Worm (Caenorhabditis elegans) whole organism, L1 larva: ENCODE results near the gene cyp-25A3.

Source experiments
- C16A3.4 ChIP-seq: fragments of 150-350 bp; optimal IDR thresholded peaks from 2 replicates; lab custom pipeline; 2014; ENCODE audit warnings: missing biosample characterization, missing genetic modification characterization
- C34B4.2 ChIP-seq: sonication (generic microtip); optimal IDR thresholded peaks from 2 replicates; lab custom pipeline; 2017; ENCODE audit warnings: mild to moderate bottlenecking, missing genetic modification characterization, missing compliant biosample characterization
- Y116A8C.19 ChIP-seq: sonication (generic microtip); optimal IDR thresholded peaks from 2 replicates; lab custom pipeline; 2016; ENCODE audit warnings: missing compliant biosample characterization, missing genetic modification characterization, borderline replicate concordance
- aha-1 ChIP-seq: fragments of 150-350 bp; optimal IDR thresholded peaks from 2 replicates; lab custom pipeline; 2014; ENCODE audit warnings: missing biosample characterization, missing genetic modification characterization
- ama-1 ChIP-seq: fragments of 150-350 bp; optimal IDR thresholded peaks from 2 replicates; lab custom pipeline; 2014
- ceh-63 ChIP-seq: fragments of 200-800 bp; sonication (Bioruptor generic); optimal IDR thresholded peaks from 2 replicates; lab custom pipeline; 2018; ENCODE audit warnings: mild to moderate bottlenecking, missing genetic modification characterization, missing compliant biosample characterization
- ceh-88 ChIP-seq: fragments of 200-800 bp; sonication (Bioruptor generic); IDR thresholded peaks from 2 replicates; pipeline ENCODE4 v1.3.6; 2022; ENCODE audit warnings: missing genetic modification characterization, missing compliant biosample characterization
- ceh-90 ChIP-seq: sonication (generic microtip); optimal IDR thresholded peaks from 2 replicates; lab custom pipeline; 2016; ENCODE audit warnings: missing genetic modification characterization, missing compliant biosample characterization
- ces-1 ChIP-seq: fragments of 150-350 bp; optimal IDR thresholded peaks from 2 replicates; lab custom pipeline; 2014; ENCODE audit warnings: missing biosample characterization, missing genetic modification reagents, missing genetic modification characterization
- egl-13 ChIP-seq: sonication (generic microtip); optimal IDR thresholded peaks from 2 replicates; lab custom pipeline; 2016; ENCODE audit warnings: missing genotype, missing genetic modification reagents, missing genetic modification characterization, missing compliant biosample characterization
- egl-27 ChIP-seq, 2 experiments: fragments of 150-350 bp in 1 of 2; sonication (generic microtip); optimal IDR thresholded peaks; 3 replicates each; lab custom pipeline; 2017 to 2018; ENCODE audit warnings: missing biosample characterization in 2 of 2, missing genetic modification characterization in 2 of 2, missing genetic modification reagents in 2 of 2
- elt-2 ChIP-seq: sonication (generic microtip); optimal IDR thresholded peaks from 2 replicates; lab custom pipeline; 2016; ENCODE audit warnings: missing genetic modification characterization, mild to moderate bottlenecking, inconsistent platforms, missing compliant biosample characterization, missing genetic modification reagents
- ets-5 ChIP-seq: fragments of 200-800 bp; sonication (Bioruptor generic); IDR thresholded peaks from 2 replicates; pipeline ENCODE4 v1.3.6; 2022; ENCODE audit warnings: missing genetic modification characterization, missing compliant biosample characterization
- fkh-8 ChIP-seq: sonication (generic microtip); optimal IDR thresholded peaks from 2 replicates; lab custom pipeline; 2016; ENCODE audit warnings: mild to moderate bottlenecking, missing genetic modification characterization, missing compliant biosample characterization
- grh-1 ChIP-seq: fragments of 200-800 bp; sonication (Bioruptor generic); IDR thresholded peaks from 2 replicates; pipeline ENCODE4 v1.3.6; 2022; ENCODE audit warnings: missing genetic modification reagents, missing genetic modification characterization, missing compliant biosample characterization
- hlh-17 ChIP-seq: fragments of 200-800 bp; sonication (Bioruptor generic); optimal IDR thresholded peaks from 2 replicates; lab custom pipeline; 2018; ENCODE audit warnings: missing genetic modification characterization, mild to moderate bottlenecking, missing compliant biosample characterization, moderate library complexity, borderline replicate concordance
- irx-1 ChIP-seq: sonication (generic microtip); optimal IDR thresholded peaks from 2 replicates; lab custom pipeline; 2016; ENCODE audit warnings: missing genetic modification characterization, missing compliant biosample characterization
- jun-1 ChIP-seq: fragments of 150-350 bp; optimal IDR thresholded peaks from 2 replicates; lab custom pipeline; 2014; ENCODE audit warnings: missing biosample characterization, missing genetic modification reagents, missing genetic modification characterization
- lin-13 ChIP-seq: fragments of 150-350 bp; optimal IDR thresholded peaks from 2 replicates; lab custom pipeline; 2014; ENCODE audit warnings: missing biosample characterization, missing genetic modification reagents, missing genetic modification characterization
- lin-14 ChIP-seq: fragments of 200-800 bp; sonication (Bioruptor generic); optimal IDR thresholded peaks from 2 replicates; lab custom pipeline; 2018; ENCODE audit warnings: mild to moderate bottlenecking, missing genetic modification characterization, moderate library complexity, missing compliant biosample characterization
- lin-15B ChIP-seq: fragments of 150-350 bp; sonication (generic microtip); optimal IDR thresholded peaks from 3 replicates; lab custom pipeline; 2014; ENCODE audit warnings: missing biosample characterization, missing genetic modification characterization
- lin-35 ChIP-seq, 2 experiments: fragments of 150-350 bp; optimal IDR thresholded peaks; 2 replicates each; lab custom pipeline; 2014; ENCODE audit warnings: missing biosample characterization in 2 of 2, missing genetic modification characterization in 2 of 2, missing genetic modification reagents in 2 of 2
- lin-39 ChIP-seq: fragments of 150-350 bp; optimal IDR thresholded peaks from 2 replicates; lab custom pipeline; 2014; ENCODE audit warnings: missing biosample characterization, missing genetic modification reagents, missing genetic modification characterization
- lir-3 ChIP-seq: sonication (generic microtip); optimal IDR thresholded peaks from 2 replicates; lab custom pipeline; 2016; ENCODE audit warnings: mild to moderate bottlenecking, missing genetic modification characterization, moderate library complexity, missing compliant biosample characterization; ENCODE audit not compliant: poor library complexity
- lsy-2 ChIP-seq, 2 experiments: fragments of 150-350 bp; optimal IDR thresholded peaks; 2 replicates each; lab custom pipeline; 2014; ENCODE audit warnings: missing biosample characterization in 2 of 2, missing genetic modification characterization in 2 of 2
- mab-9 ChIP-seq: fragments of 200-800 bp; sonication (Bioruptor generic); IDR thresholded peaks from 2 replicates; pipeline ENCODE4 v1.3.6; 2022; ENCODE audit warnings: missing genetic modification reagents, missing genetic modification characterization, missing compliant biosample characterization
- mdl-1 ChIP-seq, 2 experiments: fragments of 150-350 bp; optimal IDR thresholded peaks; 2 replicates each; lab custom pipeline; 2014 to 2017; ENCODE audit warnings: missing biosample characterization in 2 of 2, missing genetic modification characterization in 2 of 2, inconsistent platforms in 1 of 2
- mef-2 ChIP-seq: fragments of 150-350 bp; optimal IDR thresholded peaks from 2 replicates; lab custom pipeline; 2014; ENCODE audit warnings: missing biosample characterization, missing genetic modification characterization
- mep-1 ChIP-seq: fragments of 150-350 bp; optimal IDR thresholded peaks from 2 replicates; lab custom pipeline; 2014; ENCODE audit warnings: missing biosample characterization, missing genetic modification characterization
- nhr-19 ChIP-seq: fragments of 200-800 bp; sonication (Bioruptor generic); conservative IDR thresholded peaks from 2 replicates; pipeline ENCODE4 v1.3.6; 2022; ENCODE audit warnings: missing genetic modification characterization, missing compliant biosample characterization
- nhr-20 ChIP-seq: sonication (generic microtip); optimal IDR thresholded peaks from 2 replicates; lab custom pipeline; 2016; ENCODE audit warnings: mild to moderate bottlenecking, missing genetic modification characterization, missing compliant biosample characterization
- nhr-237 ChIP-seq: fragments of 150-350 bp; optimal IDR thresholded peaks from 2 replicates; lab custom pipeline; 2014; ENCODE audit warnings: missing biosample characterization, missing genetic modification characterization
- nhr-28 ChIP-seq: fragments of 150-350 bp; optimal IDR thresholded peaks from 2 replicates; lab custom pipeline; 2014; ENCODE audit warnings: missing biosample characterization, missing genetic modification characterization
- nhr-90 ChIP-seq: sonication (generic microtip); optimal IDR thresholded peaks from 2 replicates; lab custom pipeline; 2016; ENCODE audit warnings: mild to moderate bottlenecking, missing genetic modification characterization, missing compliant biosample characterization; ENCODE audit not compliant: poor library complexity
- pax-3 ChIP-seq: fragments of 200-800 bp; sonication (Bioruptor generic); optimal IDR thresholded peaks from 2 replicates; lab custom pipeline; 2018; ENCODE audit warnings: mild to moderate bottlenecking, missing genetic modification characterization, moderate library complexity, missing compliant biosample characterization
- pqm-1 ChIP-seq: sonication (generic microtip); optimal IDR thresholded peaks from 3 replicates; lab custom pipeline; 2017; ENCODE audit warnings: missing biosample characterization, missing genetic modification characterization
- rnt-1 ChIP-seq: sonication (generic microtip); optimal IDR thresholded peaks from 2 replicates; lab custom pipeline; 2016; ENCODE audit warnings: mild to moderate bottlenecking, missing genetic modification characterization, moderate library complexity, missing compliant biosample characterization
- snpc-4 ChIP-seq: fragments of 150-350 bp; optimal IDR thresholded peaks from 2 replicates; lab custom pipeline; 2014; ENCODE audit warnings: missing biosample characterization, missing genetic modification characterization
- sox-4 ChIP-seq: sonication (generic microtip); optimal IDR thresholded peaks from 2 replicates; lab custom pipeline; 2016; ENCODE audit warnings: missing genetic modification characterization, missing compliant biosample characterization
- sup-37 ChIP-seq: fragments of 200-800 bp; sonication (Bioruptor generic); optimal IDR thresholded peaks from 2 replicates; lab custom pipeline; 2018; ENCODE audit warnings: mild to moderate bottlenecking, missing genetic modification characterization, missing compliant biosample characterization
- tbx-2 ChIP-seq: sonication (generic microtip); optimal IDR thresholded peaks from 2 replicates; lab custom pipeline; 2016; ENCODE audit warnings: missing genetic modification characterization, missing compliant biosample characterization
- unc-130 ChIP-seq: fragments of 150-350 bp; optimal IDR thresholded peaks from 2 replicates; lab custom pipeline; 2017; ENCODE audit warnings: missing biosample characterization, missing genetic modification characterization, inconsistent platforms
- unc-30 ChIP-seq: sonication (generic microtip); optimal IDR thresholded peaks from 2 replicates; lab custom pipeline; 2017; ENCODE audit warnings: missing biosample characterization, missing genetic modification characterization
- unc-98 ChIP-seq: fragments of 200-800 bp; sonication (Bioruptor generic); IDR thresholded peaks from 2 replicates; pipeline ENCODE4 v1.3.6; 2022; ENCODE audit warnings: missing genetic modification characterization, missing compliant biosample characterization
- vab-15 ChIP-seq: sonication (generic microtip); optimal IDR thresholded peaks from 2 replicates; lab custom pipeline; 2017; ENCODE audit warnings: missing genotype, mild to moderate bottlenecking, missing genetic modification characterization, missing compliant biosample characterization
- zag-1 ChIP-seq: fragments of 150-350 bp; optimal IDR thresholded peaks from 2 replicates; lab custom pipeline; 2014; ENCODE audit warnings: missing biosample characterization, missing genetic modification characterization

cyp-25A3 gene

DNA sequence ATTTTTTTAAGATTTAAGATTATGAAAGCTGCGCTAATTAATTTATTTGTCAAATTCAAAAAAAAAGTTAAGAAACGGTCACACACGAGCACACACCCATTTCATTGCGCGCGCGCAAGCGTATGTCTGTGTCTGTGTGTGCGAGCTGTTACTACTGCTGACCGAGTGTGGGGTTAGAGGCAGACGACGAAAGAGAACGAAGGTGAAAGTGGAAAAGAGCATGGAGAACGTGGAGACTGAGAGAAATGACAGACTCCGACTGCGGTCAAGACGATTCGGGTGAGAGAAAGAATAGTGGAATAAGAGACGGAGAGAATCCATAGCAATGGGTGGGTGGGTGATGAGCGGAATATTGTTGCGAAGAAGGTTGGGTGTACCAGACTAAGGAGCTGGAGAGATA is 19.4 kb downstream of the cyp-25A3 start (continued):
- TF ChIP-seq C34B4.2 (tag; lab: Kevin White, UChicago) (no peak), unc-98 (GFP tag; lab: Robert Waterston, UW) (no peak), ama-1 (lab: Kevin White, UChicago) (no peak), lin-39 (tag; lab: Kevin White, UChicago) (no peak), nhr-20 (tag; lab: Kevin White, UChicago) (peak; percentile 75), unc-30 (tag; lab: Kevin White, UChicago) (no peak), tbx-2 (tag; lab: Kevin White, UChicago) (peak; percentile 62), aha-1 (no peak), ceh-88 (GFP tag; lab: Robert Waterston, UW) (no peak), ceh-90 (tag; lab: Kevin White, UChicago) (no peak), ces-1 (no peak), unc-130 (tag; lab: Kevin White, UChicago) (no peak), elt-2 (tag; lab: Kevin White, UChicago) (no peak), lsy-2 (tag; optimal IDR thresholded peaks at IDR 0.05; lab: Kevin White, UChicago) (peak; percentile 65 to 83), irx-1 (tag; lab: Kevin White, UChicago) (no peak), jun-1 (tag; lab: Kevin White, UChicago) (peak; percentile 25), nhr-28 (tag; lab: Kevin White, UChicago) (no peak), rnt-1 (tag; lab: Kevin White, UChicago) (peak; percentile 86), C16A3.4 (tag; lab: Kevin White, UChicago) (peak; percentile 48), lin-15B (no peak), egl-13 (tag; lab: Kevin White, UChicago) (no peak), mef-2 (no peak), lin-13 (GFP tag; lab: Kevin White, UChicago) (peak; percentile 43), hlh-17 (GFP tag; lab: Kevin White, UChicago) (no peak), pqm-1 (tag; lab: Kevin White, UChicago) (no peak), fkh-8 (tag; lab: Kevin White, UChicago) (peak; percentile 62), nhr-90 (peak; percentile 34), nhr-237 (tag; lab: Kevin White, UChicago) (no peak), vab-15 (no peak), egl-27 (tag; optimal IDR thresholded peaks at IDR 0.05; lab: Kevin White, UChicago) (no peak), zag-1 (tag; lab: Kevin White, UChicago) (no peak), grh-1 (GFP tag; lab: Robert Waterston, UW) (no peak), ets-5 (GFP tag; lab: Robert Waterston, UW) (no peak), lin-35 (GFP tag; optimal IDR thresholded peaks at IDR 0.05; lab: Kevin White, UChicago) (peak; percentile 44 to 78), sup-37 (GFP tag; lab: Kevin White, UChicago) (peak; percentile 42), lir-3 (tag; lab: Kevin White, UChicago) (no peak), nhr-19 (GFP tag; lab: Robert Waterston, UW) (peak; percentile 50), mep-1 (tag; lab: Kevin White, UChicago) (peak; percentile 83), ceh-63 (GFP tag; lab: Kevin White, UChicago) (no peak), mdl-1 (tag; optimal IDR thresholded peaks at IDR 0.05; lab: Kevin White, UChicago) (peak in 1 of 2 experiments; percentile 74), lin-14 (GFP tag; lab: Kevin White, UChicago) (peak; percentile 92), mab-9 (0 out of 2 replicates have a peak, but pooled peaks have one; percentile 9), Y116A8C.19 (tag; lab: Kevin White, UChicago) (no peak), sox-4 (no peak), snpc-4 (no peak), pax-3 (tag; lab: Kevin White, UChicago) (no peak)
